Fruit fly (Drosophila melanogaster) whole organism, embryonic: ENCODE results near the gene CG2256.

Experiments used
- Aef1 ChIP-seq: fragments of 200-800 bp; sonication (Bioruptor generic); IDR thresholded peaks from 3 replicates; pipeline ENCODE4 v1.3.6; 2022; ENCODE audit warnings: missing biosample characterization, missing genetic modification characterization
- Atf6 ChIP-seq: fragments of 200-800 bp; sonication (Bioruptor generic); IDR thresholded peaks from 2 replicates; pipeline ENCODE4 v1.3.6; 2022; ENCODE audit warnings: missing biosample characterization, missing genetic modification characterization
- CG15479 ChIP-seq: fragments of 200-800 bp; sonication (Bioruptor generic); optimal IDR thresholded peaks from 3 replicates; lab custom pipeline; 2019; ENCODE audit warnings: missing biosample characterization, mild to moderate bottlenecking, missing genetic modification characterization, moderate library complexity
- CG17186 ChIP-seq: fragments of 200-800 bp; sonication (Bioruptor generic); optimal IDR thresholded peaks from 3 replicates; lab custom pipeline; 2017; ENCODE audit warnings: missing biosample characterization, missing genetic modification reagents, missing genetic modification characterization
- CG17385 ChIP-seq: fragments of 200-800 bp; sonication (Bioruptor generic); optimal IDR thresholded peaks from 3 replicates; lab custom pipeline; 2018; ENCODE audit warnings: missing biosample characterization, mild to moderate bottlenecking, missing genetic modification characterization
- CG17912 ChIP-seq: fragments of 200-800 bp; sonication (Bioruptor generic); optimal IDR thresholded peaks from 2 replicates; lab custom pipeline; 2018; ENCODE audit warnings: missing biosample characterization, mild to moderate bottlenecking, missing genetic modification characterization
- CG2116 ChIP-seq: fragments of 200-800 bp; sonication (Bioruptor generic); optimal IDR thresholded peaks from 3 replicates; lab custom pipeline; 2018; ENCODE audit warnings: missing biosample characterization, mild to moderate bottlenecking, missing genetic modification characterization
- CG2129 ChIP-seq: fragments of 200-800 bp; sonication (Bioruptor generic); IDR thresholded peaks from 2 replicates; pipeline ENCODE4 v1.3.6; 2022; ENCODE audit warnings: missing biosample characterization, missing genetic modification characterization; ENCODE audit not compliant: partially characterized antibody
- CG2202 ChIP-seq: fragments of 200-800 bp; sonication (Bioruptor generic); optimal IDR thresholded peaks from 2 replicates; lab custom pipeline; 2018; ENCODE audit warnings: missing biosample characterization, mild to moderate bottlenecking, missing genetic modification characterization
- CG30403 ChIP-seq: fragments of 200-800 bp; sonication (Bioruptor generic); optimal IDR thresholded peaks from 3 replicates; lab custom pipeline; 2016; ENCODE audit warnings: missing biosample characterization, missing genetic modification characterization
- CG31224 ChIP-seq: fragments of 200-800 bp; sonication (Bioruptor generic); IDR thresholded peaks from 2 replicates; pipeline ENCODE4 v1.3.6; 2022; ENCODE audit warnings: missing biosample characterization, missing genetic modification characterization
- CG31388 ChIP-seq: fragments of 200-800 bp; sonication (Bioruptor generic); optimal IDR thresholded peaks from 2 replicates; lab custom pipeline; 2016; ENCODE audit warnings: missing biosample characterization, missing genetic modification characterization
- CG33213 ChIP-seq: fragments of 200-800 bp; sonication (Bioruptor generic); optimal IDR thresholded peaks from 3 replicates; lab custom pipeline; 2016; ENCODE audit warnings: missing biosample characterization, missing genetic modification characterization
- CG33557 ChIP-seq: fragments of 200-800 bp; sonication (Bioruptor generic); optimal IDR thresholded peaks from 2 replicates; lab custom pipeline; 2019; ENCODE audit warnings: missing biosample characterization, mild to moderate bottlenecking, missing genetic modification characterization, moderate library complexity
- CG7372 ChIP-seq: fragments of 200-800 bp; sonication (Bioruptor generic); IDR thresholded peaks from 2 replicates; pipeline ENCODE4 v1.3.6; 2022; ENCODE audit warnings: missing biosample characterization, missing genetic modification characterization
- CG7839 ChIP-seq: fragments of 200-800 bp; sonication (Bioruptor generic); optimal IDR thresholded peaks from 3 replicates; lab custom pipeline; 2018; ENCODE audit warnings: missing biosample characterization, mild to moderate bottlenecking, missing genetic modification characterization, moderate library complexity
- CG9817 ChIP-seq: fragments of 200-800 bp; sonication (Bioruptor generic); optimal IDR thresholded peaks from 2 replicates; lab custom pipeline; 2018; ENCODE audit warnings: missing biosample characterization, mild to moderate bottlenecking, missing genetic modification characterization, moderate library complexity
- Camta ChIP-seq: fragments of 200-800 bp; sonication (Bioruptor generic); optimal IDR thresholded peaks from 2 replicates; lab custom pipeline; 2016; ENCODE audit warnings: missing biosample characterization, missing genetic modification characterization
- D ChIP-seq, 2 experiments: fragments of 200-800 bp in 1 of 2; fragments of >200 bp in 1 of 2; sonication (Bioruptor generic) in 1 of 2; optimal IDR thresholded peaks; 2 replicates in 1 of 2; 3 replicates in 1 of 2; lab custom pipeline; 2017; ENCODE audit warnings: mild to moderate bottlenecking in 1 of 2, missing biosample characterization in 1 of 2, missing genetic modification characterization in 1 of 2, missing genetic modification reagents in 1 of 2
- Dbx ChIP-seq: fragments of 200-800 bp; sonication (Bioruptor generic); IDR thresholded peaks from 3 replicates; pipeline ENCODE4 v1.3.6; 2022; ENCODE audit warnings: missing biosample characterization, missing genetic modification characterization
- Dll ChIP-seq: fragments of 200-800 bp; sonication (Bioruptor generic); IDR thresholded peaks from 4 replicates; pipeline ENCODE4 v1.3.6; 2022; ENCODE audit warnings: missing biosample characterization, missing genetic modification characterization; ENCODE audit not compliant: partially characterized antibody
- Fer2 ChIP-seq: fragments of 200-800 bp; sonication (Bioruptor generic); optimal IDR thresholded peaks from 2 replicates; lab custom pipeline; 2018; ENCODE audit warnings: missing biosample characterization, mild to moderate bottlenecking, missing genetic modification characterization, moderate library complexity
- HLH3B ChIP-seq: fragments of 200-800 bp; sonication (Bioruptor generic); IDR thresholded peaks from 2 replicates; pipeline ENCODE4 v1.3.6; 2022; ENCODE audit warnings: missing biosample characterization, missing genetic modification characterization
- HmgD ChIP-seq: fragments of 200-800 bp; sonication (Bioruptor generic); optimal IDR thresholded peaks from 3 replicates; lab custom pipeline; 2016; ENCODE audit warnings: missing biosample characterization, missing genetic modification characterization
- Mad ChIP-seq: fragments of 200-800 bp; sonication (Bioruptor generic); optimal IDR thresholded peaks from 2 replicates; lab custom pipeline; 2016; ENCODE audit warnings: missing biosample characterization, missing genetic modification characterization
- Ptx1 ChIP-seq: fragments of 200-800 bp; sonication (Bioruptor generic); IDR thresholded peaks from 2 replicates; pipeline ENCODE4 v1.3.6; 2022; ENCODE audit warnings: missing biosample characterization, missing genetic modification characterization
- Rfx ChIP-seq: fragments of 200-800 bp; sonication (Bioruptor generic); IDR thresholded peaks from 2 replicates; pipeline ENCODE4 v1.3.6; 2022; ENCODE audit warnings: missing biosample characterization, missing genetic modification characterization
- Rx ChIP-seq: fragments of 200-800 bp; sonication (Bioruptor generic); IDR thresholded peaks from 2 replicates; pipeline ENCODE4 v1.3.6; 2022; ENCODE audit warnings: missing biosample characterization, missing genetic modification characterization
- Sry-δ ChIP-seq: fragments of 200-800 bp; sonication (Bioruptor generic); optimal IDR thresholded peaks from 2 replicates; lab custom pipeline; 2016; ENCODE audit warnings: missing biosample characterization, missing genetic modification characterization
- Ssrp ChIP-seq: fragments of 200-800 bp; sonication (Bioruptor generic); optimal IDR thresholded peaks from 2 replicates; lab custom pipeline; 2018; ENCODE audit warnings: missing biosample characterization, mild to moderate bottlenecking, missing genetic modification characterization, moderate library complexity
- Usf ChIP-seq: fragments of 200-800 bp; sonication (Bioruptor generic); optimal IDR thresholded peaks from 2 replicates; lab custom pipeline; 2017; ENCODE audit warnings: missing genotype, missing biosample characterization, missing genetic modification characterization
- chinmo ChIP-seq: fragments of 200-800 bp; sonication (Bioruptor generic); IDR thresholded peaks from 4 replicates; pipeline ENCODE4 v1.3.6; 2022; ENCODE audit warnings: missing biosample characterization, missing genetic modification characterization; ENCODE audit not compliant: partially characterized antibody
- danr ChIP-seq: fragments of 200-800 bp; sonication (Bioruptor generic); IDR thresholded peaks from 2 replicates; pipeline ENCODE4 v1.3.6; 2022; ENCODE audit warnings: missing biosample characterization, missing genetic modification characterization
- en ChIP-seq: fragments of 200-800 bp; sonication (Bioruptor generic); optimal IDR thresholded peaks from 2 replicates; lab custom pipeline; 2016; ENCODE audit warnings: missing biosample characterization, missing genetic modification characterization
- fd96Cb ChIP-seq: fragments of 200-800 bp; sonication (Bioruptor generic); optimal IDR thresholded peaks from 2 replicates; lab custom pipeline; 2018; ENCODE audit warnings: missing biosample characterization, mild to moderate bottlenecking, missing genetic modification characterization, moderate library complexity
- grau ChIP-seq: fragments of 200-800 bp; optimal IDR thresholded peaks from 3 replicates; lab custom pipeline; 2019; ENCODE audit warnings: missing biosample characterization, mild to moderate bottlenecking, missing genetic modification characterization, moderate library complexity
- gsb-n ChIP-seq: fragments of 200-800 bp; sonication (Bioruptor generic); optimal IDR thresholded peaks from 3 replicates; lab custom pipeline; 2018; ENCODE audit warnings: missing biosample characterization, mild to moderate bottlenecking, missing genetic modification characterization
- hb ChIP-seq: fragments of 200-800 bp; sonication (Bioruptor generic); IDR thresholded peaks from 3 replicates; pipeline ENCODE4 v1.3.6; 2022; ENCODE audit warnings: missing biosample characterization, missing genetic modification characterization; ENCODE audit not compliant: partially characterized antibody
- kni ChIP-seq: fragments of 200-800 bp; sonication (Bioruptor generic); optimal IDR thresholded peaks from 3 replicates; lab custom pipeline; 2017; ENCODE audit warnings: mild to moderate bottlenecking, missing biosample characterization, missing genetic modification reagents, missing genetic modification characterization
- lov ChIP-seq, 2 experiments: fragments of 200-800 bp in 1 of 2; fragments of >200 bp in 1 of 2; sonication (Bioruptor generic) in 1 of 2; IDR thresholded peaks in 1 of 2; optimal IDR thresholded peaks in 1 of 2; 2 replicates in 1 of 2; 3 replicates in 1 of 2; pipeline versions ENCODE4 v1.3.6 to Lab custom; 2017 to 2022; ENCODE audit warnings: missing biosample characterization in 1 of 2, missing genetic modification characterization in 1 of 2
- nerfin-2 ChIP-seq: fragments of 200-800 bp; sonication (Bioruptor generic); IDR thresholded peaks from 2 replicates; pipeline ENCODE4 v1.3.6; 2022; ENCODE audit warnings: missing biosample characterization, missing genetic modification characterization; ENCODE audit not compliant: partially characterized antibody
- salm ChIP-seq: fragments of 200-800 bp; sonication (Bioruptor generic); optimal IDR thresholded peaks from 2 replicates; lab custom pipeline; 2018; ENCODE audit warnings: missing biosample characterization, mild to moderate bottlenecking, missing genetic modification characterization
- sima ChIP-seq: fragments of 200-800 bp; sonication (Bioruptor generic); optimal IDR thresholded peaks from 2 replicates; lab custom pipeline; 2016; ENCODE audit warnings: missing biosample characterization, missing genetic modification characterization
- sob ChIP-seq: fragments of 200-800 bp; sonication (Bioruptor generic); IDR thresholded peaks from 2 replicates; pipeline ENCODE4 v1.3.6; 2022; ENCODE audit warnings: missing biosample characterization, missing genetic modification characterization
- tll ChIP-seq, 2 experiments: fragments of 200-800 bp in 1 of 2; fragments of >200 bp in 1 of 2; sonication (Bioruptor generic) in 1 of 2; optimal IDR thresholded peaks; 2 replicates each; lab custom pipeline; 2017 to 2019; ENCODE audit warnings: missing biosample characterization in 2 of 2, missing genetic modification characterization in 2 of 2, mild to moderate bottlenecking in 1 of 2, moderate library complexity in 1 of 2
- tup ChIP-seq: fragments of 200-800 bp; sonication (Bioruptor generic); optimal IDR thresholded peaks from 2 replicates; lab custom pipeline; 2016; ENCODE audit warnings: missing biosample characterization, mild to moderate bottlenecking, missing genetic modification characterization, moderate library complexity
- vvl ChIP-seq: fragments of 200-800 bp; sonication (Bioruptor generic); IDR thresholded peaks from 2 replicates; pipeline ENCODE4 v1.3.6; 2022; ENCODE audit warnings: missing biosample characterization, missing genetic modification characterization
- zf30C ChIP-seq: fragments of 200-800 bp; sonication (Bioruptor generic); optimal IDR thresholded peaks from 3 replicates; lab custom pipeline; 2018; ENCODE audit warnings: missing biosample characterization, mild to moderate bottlenecking, missing genetic modification characterization

Gene CG2256

DNA sequence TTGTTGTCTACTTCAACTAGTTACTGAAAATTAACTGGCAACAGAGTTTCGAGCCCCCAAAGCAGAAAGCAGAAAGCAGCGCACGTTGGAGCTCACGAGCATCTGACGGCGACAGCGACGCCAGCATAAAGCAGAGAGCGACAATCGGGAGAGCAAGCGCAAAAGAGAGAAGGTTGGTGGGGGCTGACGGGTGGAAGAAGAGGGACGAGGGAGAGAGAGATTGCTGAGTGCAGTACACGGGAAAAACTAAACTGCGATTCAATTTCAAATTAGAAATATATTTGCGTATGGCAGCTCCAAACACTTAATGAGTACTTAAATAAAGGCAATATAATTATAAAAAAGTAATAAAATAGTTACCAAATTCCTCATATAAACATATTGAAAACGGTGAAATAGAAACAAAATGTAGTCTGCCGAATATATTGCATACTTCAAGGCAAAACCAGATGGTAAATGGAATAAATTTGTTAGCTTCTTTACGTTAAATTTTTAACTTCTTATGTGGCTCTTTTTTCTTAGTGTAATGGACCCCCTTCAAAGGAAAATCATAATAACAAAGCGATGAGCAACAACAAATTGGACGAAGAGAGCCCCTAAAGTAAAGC, 5.2 kb upstream of the CG2256 start (continued):
- TF ChIP-seq en (GFP tag; lab: Kevin White, UChicago) (peak; percentile 30), CG15479 (no peak), CG17912 (GFP tag; lab: Kevin White, UChicago) (peak; percentile 81), salm (tag; lab: Kevin White, UChicago) (peak; percentile 90), kni (GFP tag; lab: Kevin White, UChicago) (peak; percentile 95), Rfx (peak; percentile 94), CG17186 (GFP tag; lab: Kevin White, UChicago) (peak; percentile 52), tll (GFP tag; optimal IDR thresholded peaks at IDR 0.05; lab: Kevin White, UChicago) (no peak), fd96Cb (tag; lab: Kevin White, UChicago) (peak; percentile 94), Ssrp (tag; lab: Kevin White, UChicago) (peak; percentile 93), Rx (GFP tag; lab: Robert Waterston, UW) (peak; percentile 84), gsb-n (tag; lab: Kevin White, UChicago) (peak; percentile 92), grau (tag; lab: Kevin White, UChicago) (peak; percentile 96), HmgD (no peak), CG30403 (GFP tag; lab: Kevin White, UChicago) (peak; percentile 95), HLH3B (GFP tag; lab: Robert Waterston, UW) (peak; percentile 89), D (optimal IDR thresholded peaks at IDR 0.05; lab: Kevin White, UChicago) (no peak), D (GFP tag; optimal IDR thresholded peaks at IDR 0.05; lab: Kevin White, UChicago) (peak; percentile 96), lov (optimal IDR thresholded peaks at IDR 0.05; lab: Kevin White, UChicago) (no peak), lov (GFP tag; IDR thresholded peaks at IDR 0.05; lab: Robert Waterston, UW) (peak; percentile 75; the same call in 2 of the 3 replicates), CG9817 (tag; lab: Kevin White, UChicago) (peak; percentile 93), Fer2 (tag; lab: Kevin White, UChicago) (peak; percentile 92), vvl (GFP tag; lab: Robert Waterston, UW) (peak; percentile 91), tup (GFP tag; lab: Kevin White, UChicago) (peak; percentile 44), Dbx (GFP tag; lab: Robert Waterston, UW) (peak; percentile 91), Sry-δ (GFP tag; lab: Kevin White, UChicago) (peak; percentile 21), CG33213 (GFP tag; lab: Kevin White, UChicago) (peak; percentile 18), CG7839 (tag; lab: Kevin White, UChicago) (peak; percentile 97), CG2129 (GFP tag; lab: Robert Waterston, UW) (no peak), CG17385 (GFP tag; lab: Kevin White, UChicago) (peak; percentile 94), danr (GFP tag; lab: Robert Waterston, UW) (peak; percentile 87), nerfin-2 (GFP tag; lab: Robert Waterston, UW) (no peak; the same call in 1 of the 2 replicates), Camta (GFP tag; lab: Kevin White, UChicago) (peak; percentile 88), Aef1 (GFP tag; lab: Robert Waterston, UW) (peak; percentile 91), Dll (GFP tag; lab: Robert Waterston, UW) (no peak), hb (GFP tag; lab: Robert Waterston, UW) (no peak), chinmo (GFP tag; lab: Robert Waterston, UW) (peak; percentile 80; the same call in 3 of the 4 replicates), Usf (GFP tag; lab: Kevin White, UChicago) (peak; percentile 79), Ptx1 (GFP tag; lab: Robert Waterston, UW) (peak; percentile 96), CG7372 (GFP tag; lab: Robert Waterston, UW) (peak; percentile 92), CG31388 (peak; percentile 78), CG31224 (GFP tag; lab: Robert Waterston, UW) (peak; percentile 83), CG2202 (peak; percentile 81), sima (GFP tag; lab: Kevin White, UChicago) (no peak), CG2116 (GFP tag; lab: Kevin White, UChicago) (peak; percentile 70), Atf6 (peak; percentile 95), sob (peak; percentile 92), Mad (GFP tag; lab: Kevin White, UChicago) (peak; percentile 76), zf30C (GFP tag; lab: Kevin White, UChicago) (peak; percentile 93), CG33557 (GFP tag; lab: Kevin White, UChicago) (peak; percentile 91)
